Fruit fly (Drosophila melanogaster) whole organism, adult: ENCODE results near the gene hiro.

Experiments used
- CG11617 ChIP-seq: fragments of 200-800 bp; sonication (Bioruptor generic); optimal IDR thresholded peaks from 2 replicates; lab custom pipeline; 2017; ENCODE audit warnings: mild to moderate bottlenecking, missing biosample characterization, missing genetic modification reagents, missing genetic modification characterization
- CG12768 ChIP-seq: fragments of 200-800 bp; sonication (Bioruptor generic); optimal IDR thresholded peaks from 2 replicates; lab custom pipeline; 2017; ENCODE audit warnings: missing biosample characterization, missing genetic modification characterization, mild to moderate bottlenecking, moderate library complexity, missing genetic modification reagents
- CG14711 ChIP-seq: fragments of 200-800 bp; sonication (Bioruptor generic); optimal IDR thresholded peaks from 2 replicates; lab custom pipeline; 2018; ENCODE audit warnings: missing biosample characterization, mild to moderate bottlenecking, missing genetic modification characterization, moderate library complexity
- CG1620 ChIP-seq: fragments of 200-800 bp; sonication (Bioruptor generic); optimal IDR thresholded peaks from 2 replicates; lab custom pipeline; 2016; ENCODE audit warnings: missing biosample characterization, missing genetic modification characterization
- CG5204 ChIP-seq: fragments of 200-800 bp; sonication (Bioruptor generic); optimal IDR thresholded peaks from 2 replicates; lab custom pipeline; 2016; ENCODE audit warnings: missing biosample characterization, missing genetic modification characterization
- CG7101 ChIP-seq: fragments of 200-800 bp; sonication (Bioruptor generic); optimal IDR thresholded peaks from 2 replicates; lab custom pipeline; 2018; ENCODE audit warnings: missing biosample characterization, mild to moderate bottlenecking, missing genetic modification characterization, moderate library complexity
- Clk ChIP-seq: fragments of 200-800 bp; sonication (Bioruptor generic); optimal IDR thresholded peaks from 2 replicates; lab custom pipeline; 2017; ENCODE audit warnings: missing biosample characterization, missing genetic modification characterization
- Crg-1 ChIP-seq: fragments of 200-800 bp; sonication (Bioruptor generic); optimal IDR thresholded peaks from 2 replicates; lab custom pipeline; 2016; ENCODE audit warnings: missing biosample characterization, missing genetic modification characterization
- Mnt ChIP-seq: fragments of 200-800 bp; sonication (Bioruptor generic); optimal IDR thresholded peaks from 2 replicates; lab custom pipeline; 2016; ENCODE audit warnings: missing biosample characterization, mild to moderate bottlenecking, missing genetic modification characterization
- bab1 ChIP-seq: fragments of 200-800 bp; sonication (Bioruptor generic); optimal IDR thresholded peaks from 3 replicates; lab custom pipeline; 2019; ENCODE audit warnings: missing biosample characterization, mild to moderate bottlenecking, missing genetic modification characterization, moderate library complexity
- cic ChIP-seq: fragments of 200-800 bp; sonication (Bioruptor generic); optimal IDR thresholded peaks from 2 replicates; lab custom pipeline; 2017; ENCODE audit warnings: missing biosample characterization, mild to moderate bottlenecking, missing genetic modification characterization, moderate library complexity
- kay ChIP-seq: fragments of 200-800 bp; sonication (Bioruptor generic); peaks from one replicate; lab custom pipeline; 2016; ENCODE audit warnings: missing biosample characterization, missing genetic modification characterization, borderline replicate concordance
- ovo ChIP-seq: fragments of 200-800 bp; sonication (Bioruptor generic); optimal IDR thresholded peaks from 2 replicates; lab custom pipeline; 2016; ENCODE audit warnings: missing biosample characterization, missing genetic modification characterization

dm6 chr3L:699368-700150 is 11.8 kb upstream of the hiro start:
- TF ChIP-seq bab1 (no peak), CG14711 (tag; lab: Kevin White, UChicago) (no peak), Mnt (GFP tag; lab: Kevin White, UChicago) (no peak), CG11617 (GFP tag; lab: Kevin White, UChicago) (no peak), Clk (GFP tag; lab: Kevin White, UChicago) (no peak), CG1620 (no peak), Crg-1 (no peak), CG7101 (tag; lab: Kevin White, UChicago) (no peak), kay (GFP tag; lab: Kevin White, UChicago) (no peak), cic (no peak), ovo (no peak), CG12768 (GFP tag; lab: Kevin White, UChicago) (no peak), CG5204 (GFP tag; lab: Kevin White, UChicago) (no peak)
